Fruit fly (Drosophila melanogaster) whole organism, embryonic: Measurements from ENCODE around the gene CG7841.

Source experiments
- CG11456 ChIP-seq: fragments of 200-800 bp; sonication (Bioruptor generic); IDR thresholded peaks from 3 replicates; pipeline ENCODE4 v1.3.6; 2022; ENCODE audit warnings: missing biosample characterization, missing genetic modification characterization
- CG14710 ChIP-seq: fragments of 200-800 bp; sonication (Bioruptor generic); optimal IDR thresholded peaks from 3 replicates; lab custom pipeline; 2019; ENCODE audit warnings: missing biosample characterization, mild to moderate bottlenecking, missing genetic modification characterization, moderate library complexity
- CG15073 ChIP-seq: fragments of 200-800 bp; sonication (Bioruptor generic); optimal IDR thresholded peaks from 2 replicates; lab custom pipeline; 2016; ENCODE audit warnings: missing biosample characterization, missing genetic modification characterization
- CG1647 ChIP-seq: fragments of 200-800 bp; sonication (Bioruptor generic); optimal IDR thresholded peaks from 3 replicates; lab custom pipeline; 2016; ENCODE audit warnings: missing biosample characterization, missing genetic modification characterization
- CG16863 ChIP-seq: fragments of 200-800 bp; sonication (Bioruptor generic); optimal IDR thresholded peaks from 3 replicates; lab custom pipeline; 2016; ENCODE audit warnings: missing biosample characterization, missing genetic modification characterization
- CG17359 ChIP-seq: fragments of 200-800 bp; sonication (Bioruptor generic); optimal IDR thresholded peaks from 3 replicates; lab custom pipeline; 2018; ENCODE audit warnings: missing biosample characterization, mild to moderate bottlenecking, missing genetic modification characterization, moderate library complexity
- CG17385 ChIP-seq: fragments of 200-800 bp; sonication (Bioruptor generic); optimal IDR thresholded peaks from 3 replicates; lab custom pipeline; 2018; ENCODE audit warnings: missing biosample characterization, mild to moderate bottlenecking, missing genetic modification characterization
- CG18262 ChIP-seq: fragments of 200-800 bp; optimal IDR thresholded peaks from 3 replicates; lab custom pipeline; 2019; ENCODE audit warnings: missing biosample characterization, mild to moderate bottlenecking, missing genetic modification characterization, moderate library complexity
- CG1832 ChIP-seq: fragments of 200-800 bp; sonication (Bioruptor generic); optimal IDR thresholded peaks from 2 replicates; lab custom pipeline; 2017; ENCODE audit warnings: missing biosample characterization, mild to moderate bottlenecking, missing genetic modification characterization, inconsistent platforms
- CG30403 ChIP-seq: fragments of 200-800 bp; sonication (Bioruptor generic); optimal IDR thresholded peaks from 3 replicates; lab custom pipeline; 2016; ENCODE audit warnings: missing biosample characterization, missing genetic modification characterization
- CG33557 ChIP-seq: fragments of 200-800 bp; sonication (Bioruptor generic); optimal IDR thresholded peaks from 2 replicates; lab custom pipeline; 2019; ENCODE audit warnings: missing biosample characterization, mild to moderate bottlenecking, missing genetic modification characterization, moderate library complexity
- CG3838 ChIP-seq: fragments of 200-800 bp; sonication (Bioruptor generic); optimal IDR thresholded peaks from 3 replicates; lab custom pipeline; 2016; ENCODE audit warnings: missing biosample characterization, missing genetic modification characterization
- CG4404 ChIP-seq: fragments of 200-800 bp; sonication (Bioruptor generic); IDR thresholded peaks from 2 replicates; pipeline ENCODE4 v1.3.6; 2022; ENCODE audit warnings: missing biosample characterization, missing genetic modification characterization
- CG6654 ChIP-seq: fragments of 200-800 bp; sonication (Bioruptor generic); optimal IDR thresholded peaks from 2 replicates; lab custom pipeline; 2017; ENCODE audit warnings: missing biosample characterization, mild to moderate bottlenecking, missing genetic modification characterization
- CG7372 ChIP-seq: fragments of 200-800 bp; sonication (Bioruptor generic); IDR thresholded peaks from 2 replicates; pipeline ENCODE4 v1.3.6; 2022; ENCODE audit warnings: missing biosample characterization, missing genetic modification characterization
- Camta ChIP-seq: fragments of 200-800 bp; sonication (Bioruptor generic); optimal IDR thresholded peaks from 2 replicates; lab custom pipeline; 2016; ENCODE audit warnings: missing biosample characterization, missing genetic modification characterization
- CrebB ChIP-seq: fragments of 200-800 bp; sonication (Bioruptor generic); optimal IDR thresholded peaks from 3 replicates; lab custom pipeline; 2018; ENCODE audit warnings: missing biosample characterization, mild to moderate bottlenecking, missing genetic modification characterization
- D ChIP-seq, 2 experiments: fragments of 200-800 bp in 1 of 2; fragments of >200 bp in 1 of 2; sonication (Bioruptor generic) in 1 of 2; optimal IDR thresholded peaks; 2 replicates in 1 of 2; 3 replicates in 1 of 2; lab custom pipeline; 2017; ENCODE audit warnings: mild to moderate bottlenecking in 1 of 2, missing biosample characterization in 1 of 2, missing genetic modification characterization in 1 of 2, missing genetic modification reagents in 1 of 2
- Dek ChIP-seq: fragments of 200-800 bp; sonication (Bioruptor generic); optimal IDR thresholded peaks from 3 replicates; lab custom pipeline; 2019; ENCODE audit warnings: missing biosample characterization, mild to moderate bottlenecking, missing genetic modification characterization, moderate library complexity
- Drgx ChIP-seq: fragments of 200-800 bp; sonication (Bioruptor generic); IDR thresholded peaks from 2 replicates; pipeline ENCODE4 v1.3.6; 2022; ENCODE audit warnings: missing biosample characterization, missing genetic modification characterization
- Gsc ChIP-seq: fragments of 200-800 bp; sonication (Bioruptor generic); IDR thresholded peaks from 2 replicates; pipeline ENCODE4 v1.3.6; 2022; ENCODE audit warnings: missing biosample characterization, missing genetic modification characterization
- HHEX ChIP-seq: fragments of 200-800 bp; sonication (Bioruptor generic); optimal IDR thresholded peaks from 3 replicates; lab custom pipeline; 2017; ENCODE audit warnings: missing biosample characterization, mild to moderate bottlenecking, missing genetic modification characterization, missing genetic modification reagents
- Max ChIP-seq: fragments of 200-800 bp; sonication (Bioruptor generic); optimal IDR thresholded peaks from 2 replicates; lab custom pipeline; 2016; ENCODE audit warnings: missing biosample characterization, mild to moderate bottlenecking, missing genetic modification characterization
- Oaz ChIP-seq: fragments of 200-800 bp; sonication (Bioruptor generic); IDR thresholded peaks from 2 replicates; pipeline ENCODE4 v1.3.6; 2022; ENCODE audit warnings: missing biosample characterization, missing genetic modification characterization
- Oli ChIP-seq: fragments of 200-800 bp; sonication (Bioruptor generic); optimal IDR thresholded peaks from 2 replicates; lab custom pipeline; 2018; ENCODE audit warnings: missing biosample characterization, mild to moderate bottlenecking, missing genetic modification characterization, moderate library complexity
- Rx ChIP-seq: fragments of 200-800 bp; sonication (Bioruptor generic); IDR thresholded peaks from 2 replicates; pipeline ENCODE4 v1.3.6; 2022; ENCODE audit warnings: missing biosample characterization, missing genetic modification characterization
- Stat92E ChIP-seq, 3 experiments: fragments of >200 bp in 2 of 3; fragments of 200-800 bp in 1 of 3; sonication (Bioruptor generic) in 1 of 3; optimal IDR thresholded peaks; 2 replicates each; lab custom pipeline; 2017 to 2019; ENCODE audit warnings: missing biosample characterization in 3 of 3, missing genetic modification characterization in 3 of 3, mild to moderate bottlenecking in 1 of 3, moderate library complexity in 1 of 3
- TFAM ChIP-seq: fragments of 200-800 bp; sonication (Bioruptor generic); optimal IDR thresholded peaks from 2 replicates; lab custom pipeline; 2017; ENCODE audit warnings: missing biosample characterization, missing genetic modification characterization, inconsistent platforms
- cato ChIP-seq: fragments of 200-800 bp; sonication (Bioruptor generic); optimal IDR thresholded peaks from 2 replicates; lab custom pipeline; 2016; ENCODE audit warnings: missing biosample characterization, missing genetic modification characterization, borderline replicate concordance
- chif ChIP-seq, 2 experiments: fragments of 200-800 bp; sonication (Bioruptor generic); optimal IDR thresholded peaks; 3 replicates each; lab custom pipeline; 2016; ENCODE audit warnings: missing biosample characterization in 2 of 2, missing genetic modification characterization in 2 of 2
- chinmo ChIP-seq: fragments of 200-800 bp; sonication (Bioruptor generic); IDR thresholded peaks from 4 replicates; pipeline ENCODE4 v1.3.6; 2022; ENCODE audit warnings: missing biosample characterization, missing genetic modification characterization; ENCODE audit not compliant: partially characterized antibody
- corto ChIP-seq: fragments of 200-800 bp; sonication (Bioruptor generic); optimal IDR thresholded peaks from 2 replicates; lab custom pipeline; 2016; ENCODE audit warnings: missing biosample characterization, mild to moderate bottlenecking, missing genetic modification characterization, moderate library complexity
- dimm ChIP-seq: fragments of 200-800 bp; sonication (Bioruptor generic); IDR thresholded peaks from 2 replicates; pipeline ENCODE4 v1.3.6; 2022; ENCODE audit warnings: missing biosample characterization, missing genetic modification characterization
- dmrt99B ChIP-seq: fragments of 200-800 bp; sonication (Bioruptor generic); optimal IDR thresholded peaks from 2 replicates; lab custom pipeline; 2018; ENCODE audit warnings: missing biosample characterization, mild to moderate bottlenecking, missing genetic modification characterization, moderate library complexity
- emc ChIP-seq: fragments of 200-800 bp; sonication (Bioruptor generic); optimal IDR thresholded peaks from 2 replicates; lab custom pipeline; 2016; ENCODE audit warnings: missing biosample characterization, missing genetic modification characterization
- fd96Cb ChIP-seq: fragments of 200-800 bp; sonication (Bioruptor generic); optimal IDR thresholded peaks from 2 replicates; lab custom pipeline; 2018; ENCODE audit warnings: missing biosample characterization, mild to moderate bottlenecking, missing genetic modification characterization, moderate library complexity
- ham ChIP-seq: fragments of 200-800 bp; sonication (Bioruptor generic); IDR thresholded peaks from 2 replicates; pipeline ENCODE4 v1.3.6; 2022; ENCODE audit warnings: missing biosample characterization, missing genetic modification characterization
- jumu ChIP-seq: fragments of 200-800 bp; sonication (Bioruptor generic); optimal IDR thresholded peaks from 3 replicates; lab custom pipeline; 2016; ENCODE audit warnings: missing biosample characterization, missing genetic modification characterization
- nom ChIP-seq: fragments of 200-800 bp; sonication (Bioruptor generic); optimal IDR thresholded peaks from 2 replicates; lab custom pipeline; 2017; ENCODE audit warnings: missing biosample characterization, missing genetic modification characterization, mild to moderate bottlenecking, moderate library complexity, missing genetic modification reagents
- phol ChIP-seq: fragments of 200-800 bp; sonication (Bioruptor generic); optimal IDR thresholded peaks from 3 replicates; lab custom pipeline; 2018; ENCODE audit warnings: missing biosample characterization, mild to moderate bottlenecking, missing genetic modification characterization, moderate library complexity
- ranshi ChIP-seq: fragments of 200-800 bp; sonication (Bioruptor generic); IDR thresholded peaks from 2 replicates; pipeline ENCODE4 v1.3.6; 2022; ENCODE audit warnings: missing biosample characterization, missing genetic modification characterization
- sc ChIP-seq, 3 experiments: fragments of >200 bp in 2 of 3; fragments of 200-800 bp in 1 of 3; sonication (Bioruptor generic) in 1 of 3; optimal IDR thresholded peaks; 2 replicates in 2 of 3; 3 replicates in 1 of 3; lab custom pipeline; 2017; ENCODE audit warnings: mild to moderate bottlenecking in 1 of 3, missing biosample characterization in 1 of 3, missing genetic modification characterization in 1 of 3, missing genetic modification reagents in 1 of 3
- so ChIP-seq: fragments of 200-800 bp; sonication (Bioruptor generic); IDR thresholded peaks from 3 replicates; pipeline ENCODE4 v1.3.6; 2022; ENCODE audit warnings: missing biosample characterization, missing genetic modification characterization
- toy ChIP-seq: fragments of 200-800 bp; sonication (Bioruptor generic); IDR thresholded peaks from 2 replicates; pipeline ENCODE4 v1.3.6; 2022; ENCODE audit warnings: missing biosample characterization, missing genetic modification characterization
- trem ChIP-seq: fragments of 200-800 bp; optimal IDR thresholded peaks from 3 replicates; lab custom pipeline; 2019; ENCODE audit warnings: missing biosample characterization, mild to moderate bottlenecking, missing genetic modification characterization, moderate library complexity
- z ChIP-seq: fragments of 200-800 bp; sonication (Bioruptor generic); IDR thresholded peaks from 3 replicates; pipeline ENCODE4 v1.3.6; 2022; ENCODE audit warnings: missing biosample characterization, missing genetic modification characterization
- zfh2 ChIP-seq: fragments of 200-800 bp; sonication (Bioruptor generic); optimal IDR thresholded peaks from 2 replicates; lab custom pipeline; 2016; ENCODE audit warnings: missing biosample characterization, missing genetic modification characterization

The CG7841 gene

DNA sequence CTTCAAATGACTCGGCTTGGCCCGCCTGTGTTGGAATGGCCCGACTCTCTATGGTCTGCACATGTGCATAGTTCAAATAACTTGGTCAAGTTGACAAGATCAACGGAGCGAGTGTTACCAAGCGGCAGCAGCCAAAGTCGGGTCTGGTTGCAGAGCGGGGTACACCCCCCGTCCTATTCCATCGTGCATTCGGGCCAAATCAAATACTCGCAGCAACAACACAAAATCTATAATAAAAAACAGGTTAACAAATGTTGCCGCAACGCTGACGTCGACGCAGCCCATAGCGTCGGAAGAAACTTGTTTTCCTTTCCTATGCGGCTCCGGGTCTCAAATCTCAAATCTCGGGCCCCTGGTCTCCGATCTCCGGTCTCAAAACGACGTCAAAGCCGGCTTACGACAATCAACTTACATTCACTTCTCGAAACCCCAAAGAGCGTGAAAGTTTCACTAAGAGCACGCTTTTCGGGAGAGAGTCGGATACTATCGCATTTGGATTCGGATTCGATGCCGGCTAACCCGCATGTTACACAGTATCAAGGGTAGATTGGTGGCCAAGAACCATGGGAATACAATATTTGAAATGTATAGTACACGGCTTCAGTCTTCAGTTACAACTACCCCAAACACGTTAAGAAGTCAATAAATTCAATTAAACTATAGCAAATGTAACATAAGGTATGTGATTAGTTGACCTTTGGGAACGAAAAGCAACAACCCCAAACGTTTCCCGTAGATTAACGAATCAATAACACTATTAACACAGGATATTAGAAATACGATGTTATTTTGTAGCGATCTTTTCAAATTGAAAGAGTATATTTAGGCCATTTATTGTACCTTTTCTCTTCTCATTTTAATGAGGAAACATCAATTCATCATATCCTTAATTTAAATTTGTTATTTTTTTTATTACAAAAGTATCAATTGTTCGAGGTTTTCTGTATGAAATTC, 26.5 kb upstream of the CG7841 start (continued):
- peak; percentile 57 for TF ChIP-seq fd96Cb (tag; lab: Kevin White, UChicago)
- no peak for TF ChIP-seq Gsc
- TF ChIP-seq chinmo (GFP tag; lab: Robert Waterston, UW) = peak; percentile 97
- TF ChIP-seq zfh2 (GFP tag; lab: Kevin White, UChicago) = peak; percentile 59
- TF ChIP-seq CG1832 (GFP tag; lab: Kevin White, UChicago) = no peak
- peak; percentile 40 for TF ChIP-seq CG1647
- peak; percentile 66 for TF ChIP-seq phol
- TF ChIP-seq trem (tag; lab: Kevin White, UChicago) = no peak
- TF ChIP-seq HHEX (GFP tag; lab: Kevin White, UChicago) = peak; percentile 32
- TF ChIP-seq TFAM (GFP tag; lab: Kevin White, UChicago) = no peak
- TF ChIP-seq Max (GFP tag; lab: Kevin White, UChicago) = peak; percentile 49
- TF ChIP-seq Drgx (GFP tag; lab: Robert Waterston, UW) = peak; percentile 28; the same call in 1 of the 2 replicates
- no peak for TF ChIP-seq sc (optimal IDR thresholded peaks at IDR 0.05; lab: Kevin White, UChicago)
- TF ChIP-seq sc (GFP tag; optimal IDR thresholded peaks at IDR 0.05; lab: Kevin White, UChicago) = peak; percentile 39
- TF ChIP-seq D (optimal IDR thresholded peaks at IDR 0.05; lab: Kevin White, UChicago) = no peak
- TF ChIP-seq D (GFP tag; optimal IDR thresholded peaks at IDR 0.05; lab: Kevin White, UChicago) = peak; percentile 43
- TF ChIP-seq toy (GFP tag; lab: Robert Waterston, UW) = no peak
- TF ChIP-seq CG17359 (tag; lab: Kevin White, UChicago) = peak; percentile 46
- no peak for TF ChIP-seq ham (GFP tag; lab: Robert Waterston, UW)
- no peak for TF ChIP-seq CG15073 (GFP tag; lab: Kevin White, UChicago)
- TF ChIP-seq chif (GFP tag; optimal IDR thresholded peaks at IDR 0.05; lab: Kevin White, UChicago) = peak; percentile 43 to 64
- no peak for TF ChIP-seq emc
- TF ChIP-seq CG30403 = peak; percentile 87
- TF ChIP-seq CG16863 (GFP tag; lab: Kevin White, UChicago) = peak; percentile 62
- TF ChIP-seq CG3838 = no peak
- TF ChIP-seq ranshi (GFP tag; lab: Robert Waterston, UW) = no peak; the same call in 1 of the 2 replicates
- peak; percentile 75 for TF ChIP-seq CG17385 (GFP tag; lab: Kevin White, UChicago)
- TF ChIP-seq CG33557 (GFP tag; lab: Kevin White, UChicago) = peak; percentile 52
- peak; percentile 49; the same call in 1 of the 3 replicates for TF ChIP-seq CG11456 (GFP tag; lab: Robert Waterston, UW)
- TF ChIP-seq Oaz (GFP tag; lab: Robert Waterston, UW) = no peak
- no peak for TF ChIP-seq z (GFP tag; lab: Robert Waterston, UW)
- no peak for TF ChIP-seq CrebB (tag; lab: Kevin White, UChicago)
- TF ChIP-seq Stat92E (GFP tag; optimal IDR thresholded peaks at IDR 0.05; lab: Kevin White, UChicago) = no peak
- peak; percentile 63 for TF ChIP-seq dmrt99B (tag; lab: Kevin White, UChicago)
- TF ChIP-seq Camta = peak; percentile 51
- TF ChIP-seq CG4404 = no peak
- TF ChIP-seq CG6654 (GFP tag; lab: Kevin White, UChicago) = peak; percentile 30
- TF ChIP-seq nom (GFP tag; lab: Kevin White, UChicago) = no peak
- no peak for TF ChIP-seq Rx
- peak; percentile 44; the same call in 1 of the 2 replicates for TF ChIP-seq CG7372 (GFP tag; lab: Robert Waterston, UW)
- TF ChIP-seq cato (GFP tag; lab: Kevin White, UChicago) = peak; percentile 45
- TF ChIP-seq CG18262 = peak; percentile 85
- TF ChIP-seq corto (GFP tag; lab: Kevin White, UChicago) = no peak
- TF ChIP-seq so (GFP tag; lab: Robert Waterston, UW) = no peak
- peak; percentile 82 for TF ChIP-seq Oli (tag; lab: Kevin White, UChicago)
- peak; percentile 49 for TF ChIP-seq jumu (GFP tag; lab: Kevin White, UChicago)
- peak; percentile 70 for TF ChIP-seq Dek
- no peak for TF ChIP-seq dimm
- peak; percentile 65 for TF ChIP-seq CG14710 (tag; lab: Kevin White, UChicago)
